Fruit fly (Drosophila melanogaster) whole organism, adult: ENCODE results near the gene CG11417.
A peak's percentile ranks its signal among the peaks of the same experiment; 100 is the strongest.

Experiments used
- CG11617 ChIP-seq: fragments of 200-800 bp; sonication (Bioruptor generic); optimal IDR thresholded peaks from 2 replicates; lab custom pipeline; 2017; ENCODE audit warnings: mild to moderate bottlenecking, missing biosample characterization, missing genetic modification reagents, missing genetic modification characterization
- CG12768 ChIP-seq: fragments of 200-800 bp; sonication (Bioruptor generic); optimal IDR thresholded peaks from 2 replicates; lab custom pipeline; 2017; ENCODE audit warnings: missing biosample characterization, missing genetic modification characterization, mild to moderate bottlenecking, moderate library complexity, missing genetic modification reagents
- CG14711 ChIP-seq: fragments of 200-800 bp; sonication (Bioruptor generic); optimal IDR thresholded peaks from 2 replicates; lab custom pipeline; 2018; ENCODE audit warnings: missing biosample characterization, mild to moderate bottlenecking, missing genetic modification characterization, moderate library complexity
- CG1620 ChIP-seq: fragments of 200-800 bp; sonication (Bioruptor generic); optimal IDR thresholded peaks from 2 replicates; lab custom pipeline; 2016; ENCODE audit warnings: missing biosample characterization, missing genetic modification characterization
- CG5204 ChIP-seq: fragments of 200-800 bp; sonication (Bioruptor generic); optimal IDR thresholded peaks from 2 replicates; lab custom pipeline; 2016; ENCODE audit warnings: missing biosample characterization, missing genetic modification characterization
- CG7045 ChIP-seq: fragments of 200-800 bp; sonication (Bioruptor generic); optimal IDR thresholded peaks from 2 replicates; lab custom pipeline; 2017; ENCODE audit warnings: missing biosample characterization, mild to moderate bottlenecking, missing genetic modification characterization
- CG7101 ChIP-seq: fragments of 200-800 bp; sonication (Bioruptor generic); optimal IDR thresholded peaks from 2 replicates; lab custom pipeline; 2018; ENCODE audit warnings: missing biosample characterization, mild to moderate bottlenecking, missing genetic modification characterization, moderate library complexity
- Clk ChIP-seq: fragments of 200-800 bp; sonication (Bioruptor generic); optimal IDR thresholded peaks from 2 replicates; lab custom pipeline; 2017; ENCODE audit warnings: missing biosample characterization, missing genetic modification characterization
- Crg-1 ChIP-seq: fragments of 200-800 bp; sonication (Bioruptor generic); optimal IDR thresholded peaks from 2 replicates; lab custom pipeline; 2016; ENCODE audit warnings: missing biosample characterization, missing genetic modification characterization
- Hr96 ChIP-seq: fragments of 200-800 bp; sonication (Bioruptor generic); optimal IDR thresholded peaks from 2 replicates; lab custom pipeline; 2016; ENCODE audit warnings: missing biosample characterization, missing genetic modification characterization
- Mnt ChIP-seq: fragments of 200-800 bp; sonication (Bioruptor generic); optimal IDR thresholded peaks from 2 replicates; lab custom pipeline; 2016; ENCODE audit warnings: missing biosample characterization, mild to moderate bottlenecking, missing genetic modification characterization
- bab1 ChIP-seq: fragments of 200-800 bp; sonication (Bioruptor generic); optimal IDR thresholded peaks from 3 replicates; lab custom pipeline; 2019; ENCODE audit warnings: missing biosample characterization, mild to moderate bottlenecking, missing genetic modification characterization, moderate library complexity
- cic ChIP-seq: fragments of 200-800 bp; sonication (Bioruptor generic); optimal IDR thresholded peaks from 2 replicates; lab custom pipeline; 2017; ENCODE audit warnings: missing biosample characterization, mild to moderate bottlenecking, missing genetic modification characterization, moderate library complexity
- cnc ChIP-seq, 2 experiments: fragments of >200 bp; optimal IDR thresholded peaks; 2 replicates each; lab custom pipeline; 2017
- kay ChIP-seq: fragments of 200-800 bp; sonication (Bioruptor generic); peaks from one replicate; lab custom pipeline; 2016; ENCODE audit warnings: missing biosample characterization, missing genetic modification characterization, borderline replicate concordance
- ovo ChIP-seq: fragments of 200-800 bp; sonication (Bioruptor generic); optimal IDR thresholded peaks from 2 replicates; lab custom pipeline; 2016; ENCODE audit warnings: missing biosample characterization, missing genetic modification characterization
- pad ChIP-seq: fragments of 200-800 bp; sonication (Bioruptor generic); optimal IDR thresholded peaks from 3 replicates; lab custom pipeline; 2017; ENCODE audit warnings: missing biosample characterization, missing genetic modification characterization, mild to moderate bottlenecking, moderate library complexity, missing genetic modification reagents
- tj ChIP-seq: fragments of 200-800 bp; sonication (Bioruptor generic); optimal IDR thresholded peaks from 3 replicates; lab custom pipeline; 2017; ENCODE audit warnings: missing biosample characterization, mild to moderate bottlenecking, missing genetic modification characterization, moderate library complexity
- toe ChIP-seq: fragments of 200-800 bp; sonication (Bioruptor generic); optimal IDR thresholded peaks from 2 replicates; lab custom pipeline; 2016; ENCODE audit warnings: missing biosample characterization, missing genetic modification characterization

The CG11417 gene

DNA sequence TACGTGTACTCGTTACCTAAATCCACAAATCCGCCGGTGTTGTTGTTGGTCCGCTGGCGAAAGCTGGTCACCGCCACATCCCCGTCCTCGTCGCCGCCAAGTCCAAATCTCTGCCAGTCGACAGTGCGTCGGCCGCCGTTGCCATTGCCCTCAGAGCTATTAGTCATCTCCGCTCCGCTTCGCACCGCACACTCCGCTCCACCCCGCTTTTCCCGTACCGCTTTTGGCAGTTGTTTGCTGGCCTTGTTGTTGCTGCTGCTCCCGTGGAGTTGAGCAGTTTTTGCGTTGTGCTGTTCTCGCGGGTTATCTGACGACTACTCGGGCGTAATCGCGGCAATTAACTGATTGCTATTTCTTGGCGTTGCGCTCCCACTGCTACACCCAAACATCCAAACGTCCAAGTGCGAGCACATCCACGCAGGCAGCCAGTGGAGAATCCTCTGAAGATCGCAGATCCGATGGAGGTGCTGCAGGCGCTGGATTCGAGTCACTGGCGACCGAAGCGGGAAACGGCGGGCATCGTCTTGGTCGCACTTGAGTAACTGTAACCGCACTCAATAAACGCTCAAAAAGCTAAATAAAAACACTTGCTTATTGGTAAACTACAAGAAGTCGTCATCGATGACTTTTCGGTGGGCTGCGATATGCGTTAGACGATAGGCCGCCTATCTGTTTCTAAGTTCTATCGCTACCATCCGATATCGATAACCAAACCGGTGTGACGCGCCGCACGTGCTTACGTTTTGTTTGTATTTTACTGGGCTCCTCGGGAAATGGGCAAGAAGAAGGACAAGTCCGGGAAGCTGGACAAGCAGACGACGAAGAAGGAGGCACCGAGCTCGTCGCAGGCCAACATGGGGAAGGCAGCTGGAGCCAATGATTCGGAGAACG, at the start of gene CG11417, which contains the start of gene CG12773:
TSS of gene CG11417 (plus strand) at position 693 of the 891 bp plus-strand sequence.
TSS of gene CG12773 (minus strand) at position 660 of the 891 bp plus-strand sequence.
- TF ChIP-seq cic (GFP tag; lab: Kevin White, UChicago) (peak; percentile 7), Crg-1 (GFP tag; lab: Kevin White, UChicago) (no peak), bab1 (GFP tag; lab: Kevin White, UChicago) (peak; percentile 7), CG1620 (no peak), kay (no peak), ovo (GFP tag; lab: Kevin White, UChicago) (no peak), Mnt (GFP tag; lab: Kevin White, UChicago) (peak; percentile 94)

DNA sequence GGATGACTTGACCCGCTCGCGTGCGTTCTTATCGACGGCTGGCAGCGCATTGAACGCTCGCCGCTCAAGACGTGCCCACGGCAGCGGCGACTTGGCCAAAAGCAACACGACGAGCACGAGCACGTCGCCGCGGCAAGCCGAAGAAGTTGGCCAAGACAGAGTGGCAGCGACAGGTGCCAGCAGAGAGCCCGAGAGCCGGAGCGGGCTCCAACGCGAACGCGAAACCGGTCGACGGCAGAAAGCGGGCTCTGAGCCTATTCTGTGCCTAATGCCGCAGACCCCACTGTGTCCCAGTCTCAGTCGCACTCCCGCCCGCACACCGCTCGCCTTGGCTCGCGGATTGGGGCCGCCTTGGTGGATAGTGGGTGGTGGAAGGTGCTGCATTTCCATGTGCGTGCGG, 45.4 kb upstream of the CG11417 start:
- peak; percentile 29 for TF ChIP-seq bab1 (GFP tag; lab: Kevin White, UChicago)
- no peak for TF ChIP-seq Mnt (GFP tag; lab: Kevin White, UChicago)

- TF ChIP-seq cic (GFP tag; lab: Kevin White, UChicago): no peak
Measured at dm6 chrX:1311218-1311617, 42.6 kb upstream of the CG11417 start.

dm6 chrX:1312510-1312909, 41.3 kb upstream of the CG11417 start:
- TF ChIP-seq Mnt (GFP tag; lab: Kevin White, UChicago) (no peak), CG12768 (GFP tag; lab: Kevin White, UChicago) (no peak), cnc (optimal IDR thresholded peaks at IDR 0.05; lab: Kevin White, UChicago) (no peak), Clk (GFP tag; lab: Kevin White, UChicago) (no peak), ovo (GFP tag; lab: Kevin White, UChicago) (no peak), Hr96 (GFP tag; lab: Kevin White, UChicago) (no peak), tj (no peak), Crg-1 (GFP tag; lab: Kevin White, UChicago) (no peak), CG14711 (tag; lab: Kevin White, UChicago) (no peak), CG11617 (no peak), toe (GFP tag; lab: Kevin White, UChicago) (no peak), CG7045 (GFP tag; lab: Kevin White, UChicago) (no peak), pad (GFP tag; lab: Kevin White, UChicago) (no peak)

dm6 chrX:1320144-1320981, 33.5 kb upstream of the CG11417 start:
- TF ChIP-seq Hr96 (GFP tag; lab: Kevin White, UChicago) (no peak), cnc (optimal IDR thresholded peaks at IDR 0.05; lab: Kevin White, UChicago) (no peak), Crg-1 (GFP tag; lab: Kevin White, UChicago) (no peak), pad (GFP tag; lab: Kevin White, UChicago) (no peak), toe (GFP tag; lab: Kevin White, UChicago) (no peak), CG7045 (GFP tag; lab: Kevin White, UChicago) (no peak), Mnt (GFP tag; lab: Kevin White, UChicago) (no peak), tj (no peak), CG14711 (tag; lab: Kevin White, UChicago) (no peak), bab1 (GFP tag; lab: Kevin White, UChicago) (no peak), Clk (GFP tag; lab: Kevin White, UChicago) (no peak)

- TF ChIP-seq CG7101 (tag; lab: Kevin White, UChicago): no peak
- TF ChIP-seq CG12768 (GFP tag; lab: Kevin White, UChicago): no peak
- TF ChIP-seq ovo (GFP tag; lab: Kevin White, UChicago): no peak
- TF ChIP-seq toe (GFP tag; lab: Kevin White, UChicago): no peak
- no peak for TF ChIP-seq CG5204
- TF ChIP-seq cic (GFP tag; lab: Kevin White, UChicago): no peak
- TF ChIP-seq Crg-1 (GFP tag; lab: Kevin White, UChicago): no peak
- TF ChIP-seq pad (GFP tag; lab: Kevin White, UChicago): no peak
Measured at dm6 chrX:1321043-1321442, 32.8 kb upstream of the CG11417 start.

dm6 chrX:1321664-1322063, 32.1 kb upstream of the CG11417 start:
- TF ChIP-seq cnc (optimal IDR thresholded peaks at IDR 0.05; lab: Kevin White, UChicago) (no peak), ovo (GFP tag; lab: Kevin White, UChicago) (peak; percentile 60), pad (GFP tag; lab: Kevin White, UChicago) (peak; percentile 38), CG7045 (GFP tag; lab: Kevin White, UChicago) (no peak), toe (GFP tag; lab: Kevin White, UChicago) (no peak)
